Fruit fly (Drosophila melanogaster) whole organism, embryonic: Measurements from ENCODE around the gene neb.

Experiments used
- CG11247 ChIP-seq: fragments of 200-800 bp; sonication (Bioruptor generic); IDR thresholded peaks from 2 replicates; pipeline ENCODE4 v1.3.6; 2022; ENCODE audit warnings: missing biosample characterization, missing genetic modification characterization
- CG1233 ChIP-seq: fragments of 200-800 bp; sonication (Bioruptor generic); optimal IDR thresholded peaks from 4 replicates; lab custom pipeline; 2018; ENCODE audit warnings: missing biosample characterization, mild to moderate bottlenecking, missing genetic modification characterization
- CG14965 ChIP-seq: fragments of 200-800 bp; sonication (Bioruptor generic); optimal IDR thresholded peaks from 2 replicates; lab custom pipeline; 2016; ENCODE audit warnings: missing biosample characterization, missing genetic modification characterization, borderline replicate concordance
- CG15269 ChIP-seq: fragments of 200-800 bp; sonication (Bioruptor generic); optimal IDR thresholded peaks from 2 replicates; lab custom pipeline; 2018; ENCODE audit warnings: missing biosample characterization, mild to moderate bottlenecking, missing genetic modification characterization, moderate library complexity
- CG17359 ChIP-seq: fragments of 200-800 bp; sonication (Bioruptor generic); optimal IDR thresholded peaks from 3 replicates; lab custom pipeline; 2018; ENCODE audit warnings: missing biosample characterization, mild to moderate bottlenecking, missing genetic modification characterization, moderate library complexity
- CG1832 ChIP-seq: fragments of 200-800 bp; sonication (Bioruptor generic); optimal IDR thresholded peaks from 2 replicates; lab custom pipeline; 2017; ENCODE audit warnings: missing biosample characterization, mild to moderate bottlenecking, missing genetic modification characterization, inconsistent platforms
- CG18619 ChIP-seq: fragments of 200-800 bp; sonication (Bioruptor generic); optimal IDR thresholded peaks from 3 replicates; lab custom pipeline; 2017; ENCODE audit warnings: missing biosample characterization, mild to moderate bottlenecking, missing genetic modification characterization
- CG18764 ChIP-seq: fragments of 200-800 bp; sonication (Bioruptor generic); optimal IDR thresholded peaks from 3 replicates; lab custom pipeline; 2016; ENCODE audit warnings: missing biosample characterization, missing genetic modification characterization
- CG2199 ChIP-seq: fragments of 200-800 bp; sonication (Bioruptor generic); IDR thresholded peaks from 3 replicates; pipeline ENCODE4 v1.3.6; 2022; ENCODE audit warnings: missing biosample characterization, missing genetic modification characterization
- CG2712 ChIP-seq: fragments of 200-800 bp; optimal IDR thresholded peaks from 3 replicates; lab custom pipeline; 2019; ENCODE audit warnings: missing biosample characterization, mild to moderate bottlenecking, missing genetic modification characterization, moderate library complexity
- CG30431 ChIP-seq: fragments of 200-800 bp; sonication (Bioruptor generic); optimal IDR thresholded peaks from 2 replicates; lab custom pipeline; 2017; ENCODE audit warnings: missing biosample characterization, missing genetic modification characterization
- CG32767 ChIP-seq: fragments of 200-800 bp; sonication (Bioruptor generic); IDR thresholded peaks from 2 replicates; pipeline ENCODE4 v1.3.6; 2022; ENCODE audit warnings: missing biosample characterization, missing genetic modification characterization
- CG3407 ChIP-seq: fragments of 200-800 bp; sonication (Bioruptor generic); optimal IDR thresholded peaks from 2 replicates; lab custom pipeline; 2018; ENCODE audit warnings: missing biosample characterization, mild to moderate bottlenecking, missing genetic modification characterization
- CG4707 ChIP-seq: fragments of 200-800 bp; sonication (Bioruptor generic); optimal IDR thresholded peaks from 2 replicates; lab custom pipeline; 2018; ENCODE audit warnings: missing biosample characterization, mild to moderate bottlenecking, missing genetic modification characterization, moderate library complexity
- CG4854 ChIP-seq: fragments of 200-800 bp; sonication (Bioruptor generic); optimal IDR thresholded peaks from 2 replicates; lab custom pipeline; 2016; ENCODE audit warnings: missing biosample characterization, missing genetic modification characterization, inconsistent platforms
- CG6765 ChIP-seq: fragments of 200-800 bp; sonication (Bioruptor generic); optimal IDR thresholded peaks from 3 replicates; lab custom pipeline; 2017; ENCODE audit warnings: missing biosample characterization, mild to moderate bottlenecking, missing genetic modification characterization
- CG6791 ChIP-seq: fragments of 200-800 bp; sonication (Bioruptor generic); IDR thresholded peaks from 3 replicates; pipeline ENCODE4 v1.3.6; 2022; ENCODE audit warnings: missing biosample characterization, missing genetic modification characterization; ENCODE audit not compliant: partially characterized antibody
- CG6854 ChIP-seq: fragments of 200-800 bp; sonication (Bioruptor generic); optimal IDR thresholded peaks from 3 replicates; lab custom pipeline; 2017; ENCODE audit warnings: missing biosample characterization, mild to moderate bottlenecking, missing genetic modification characterization
- CG9437 ChIP-seq: fragments of 200-800 bp; sonication (Bioruptor generic); optimal IDR thresholded peaks from 2 replicates; lab custom pipeline; 2018; ENCODE audit warnings: missing biosample characterization, mild to moderate bottlenecking, missing genetic modification characterization
- Dp ChIP-seq: fragments of 200-800 bp; sonication (Bioruptor generic); optimal IDR thresholded peaks from 2 replicates; lab custom pipeline; 2018; ENCODE audit warnings: missing biosample characterization, mild to moderate bottlenecking, missing genetic modification characterization, moderate library complexity
- Dref ChIP-seq: fragments of 200-800 bp; sonication (Bioruptor generic); IDR thresholded peaks from 2 replicates; pipeline ENCODE4 v1.3.6; 2022; ENCODE audit warnings: missing biosample characterization, missing genetic modification characterization
- HmgZ ChIP-seq: fragments of 200-800 bp; sonication (Bioruptor generic); optimal IDR thresholded peaks from 2 replicates; lab custom pipeline; 2018; ENCODE audit warnings: missing biosample characterization, mild to moderate bottlenecking, missing genetic modification characterization
- Hr78 ChIP-seq, 2 experiments: fragments of 200-800 bp in 1 of 2; fragments of >200 bp in 1 of 2; sonication (Bioruptor generic) in 1 of 2; optimal IDR thresholded peaks; 2 replicates each; lab custom pipeline; 2017 to 2019; ENCODE audit warnings: missing biosample characterization in 2 of 2, missing genetic modification characterization in 2 of 2, mild to moderate bottlenecking in 1 of 2, moderate library complexity in 1 of 2
- Hsf ChIP-seq: fragments of 200-800 bp; sonication (Bioruptor generic); optimal IDR thresholded peaks from 3 replicates; lab custom pipeline; 2016; ENCODE audit warnings: missing biosample characterization, missing genetic modification characterization
- NC2α ChIP-seq: fragments of 200-800 bp; sonication (Bioruptor generic); optimal IDR thresholded peaks from 2 replicates; lab custom pipeline; 2016; ENCODE audit warnings: missing biosample characterization, missing genetic modification characterization
- NFAT ChIP-seq: fragments of 200-800 bp; sonication (Bioruptor generic); IDR thresholded peaks from 2 replicates; pipeline ENCODE4 v1.3.6; 2022; ENCODE audit warnings: missing biosample characterization, missing genetic modification characterization
- Oli ChIP-seq: fragments of 200-800 bp; sonication (Bioruptor generic); optimal IDR thresholded peaks from 2 replicates; lab custom pipeline; 2018; ENCODE audit warnings: missing biosample characterization, mild to moderate bottlenecking, missing genetic modification characterization, moderate library complexity
- Pdp1 ChIP-seq, 2 experiments: fragments of 200-800 bp; sonication (Bioruptor generic); optimal IDR thresholded peaks; 3 replicates each; lab custom pipeline; 2016; ENCODE audit warnings: missing biosample characterization in 2 of 2, missing genetic modification characterization in 2 of 2, mild to moderate bottlenecking in 1 of 2, moderate library complexity in 1 of 2
- Trl ChIP-seq, 3 experiments: fragments of >200 bp in 2 of 3; fragments of 200-800 bp in 1 of 3; sonication (Bioruptor generic) in 1 of 3; optimal IDR thresholded peaks; 2 replicates in 1 of 3; 3 replicates in 2 of 3; lab custom pipeline; 2016 to 2017; ENCODE audit warnings: missing biosample characterization in 1 of 3, missing genetic modification characterization in 1 of 3
- ac ChIP-seq: fragments of 200-800 bp; sonication (Bioruptor generic); optimal IDR thresholded peaks from 3 replicates; lab custom pipeline; 2017; ENCODE audit warnings: missing biosample characterization, mild to moderate bottlenecking, missing genetic modification characterization
- bab2 ChIP-seq: fragments of 200-800 bp; sonication (Bioruptor generic); optimal IDR thresholded peaks from 2 replicates; lab custom pipeline; 2016; ENCODE audit warnings: missing biosample characterization, missing genetic modification characterization
- bsh ChIP-seq, 2 experiments: fragments of 200-800 bp; sonication (Bioruptor generic); optimal IDR thresholded peaks; 2 replicates each; lab custom pipeline; 2017 to 2018; ENCODE audit warnings: mild to moderate bottlenecking in 2 of 2, missing biosample characterization in 2 of 2, missing genetic modification characterization in 2 of 2, moderate library complexity in 1 of 2
- cg ChIP-seq: fragments of 200-800 bp; sonication (Bioruptor generic); optimal IDR thresholded peaks from 3 replicates; lab custom pipeline; 2019; ENCODE audit warnings: missing biosample characterization, mild to moderate bottlenecking, missing genetic modification characterization, moderate library complexity
- corto ChIP-seq: fragments of 200-800 bp; sonication (Bioruptor generic); optimal IDR thresholded peaks from 2 replicates; lab custom pipeline; 2016; ENCODE audit warnings: missing biosample characterization, mild to moderate bottlenecking, missing genetic modification characterization, moderate library complexity
- crc ChIP-seq: fragments of 200-800 bp; sonication (Bioruptor generic); optimal IDR thresholded peaks from 2 replicates; lab custom pipeline; 2016; ENCODE audit warnings: missing biosample characterization, missing genetic modification characterization
- dysf ChIP-seq: fragments of 200-800 bp; sonication (Bioruptor generic); IDR thresholded peaks from 3 replicates; pipeline ENCODE4 v1.3.6; 2022; ENCODE audit warnings: missing biosample characterization, missing genetic modification characterization
- gsb ChIP-seq: fragments of 200-800 bp; sonication (Bioruptor generic); IDR thresholded peaks from 2 replicates; pipeline ENCODE4 v1.3.6; 2022; ENCODE audit warnings: missing biosample characterization, missing genetic modification characterization
- ind ChIP-seq: fragments of 200-800 bp; sonication (Bioruptor generic); optimal IDR thresholded peaks from 3 replicates; lab custom pipeline; 2016; ENCODE audit warnings: missing biosample characterization, missing genetic modification characterization
- insv ChIP-seq, 2 experiments: fragments of 200-800 bp; sonication (Bioruptor generic); optimal IDR thresholded peaks; 3 replicates each; lab custom pipeline; 2016 to 2018; ENCODE audit warnings: missing biosample characterization in 2 of 2, missing genetic modification characterization in 2 of 2
- nerfin-1 ChIP-seq: fragments of 200-800 bp; sonication (Bioruptor generic); optimal IDR thresholded peaks from 3 replicates; lab custom pipeline; 2019; ENCODE audit warnings: missing biosample characterization, mild to moderate bottlenecking, missing genetic modification characterization, moderate library complexity
- repo ChIP-seq: fragments of 200-800 bp; sonication (Bioruptor generic); optimal IDR thresholded peaks from 2 replicates; lab custom pipeline; 2016; ENCODE audit warnings: missing biosample characterization, missing genetic modification characterization
- ro ChIP-seq: fragments of 200-800 bp; sonication (Bioruptor generic); IDR thresholded peaks from 2 replicates; pipeline ENCODE4 v1.3.6; 2022; ENCODE audit warnings: missing biosample characterization, missing genetic modification characterization
- schlank ChIP-seq: fragments of 200-800 bp; sonication (Bioruptor generic); optimal IDR thresholded peaks from 2 replicates; lab custom pipeline; 2018; ENCODE audit warnings: missing biosample characterization, mild to moderate bottlenecking, missing genetic modification characterization
- sob ChIP-seq: fragments of 200-800 bp; sonication (Bioruptor generic); IDR thresholded peaks from 2 replicates; pipeline ENCODE4 v1.3.6; 2022; ENCODE audit warnings: missing biosample characterization, missing genetic modification characterization
- tio ChIP-seq: fragments of 200-800 bp; sonication (Bioruptor generic); optimal IDR thresholded peaks from 2 replicates; lab custom pipeline; 2017; ENCODE audit warnings: missing biosample characterization, missing genetic modification characterization, inconsistent platforms
- tx ChIP-seq: fragments of 200-800 bp; sonication (Bioruptor generic); optimal IDR thresholded peaks from 2 replicates; lab custom pipeline; 2016; ENCODE audit warnings: missing biosample characterization, missing genetic modification characterization
- wor ChIP-seq: fragments of 200-800 bp; sonication (Bioruptor generic); IDR thresholded peaks from 2 replicates; pipeline ENCODE4 v1.3.6; 2022; ENCODE audit warnings: missing biosample characterization, missing genetic modification characterization
- zen2 ChIP-seq: fragments of 200-800 bp; sonication (Bioruptor generic); IDR thresholded peaks from 3 replicates; pipeline ENCODE4 v1.3.6; 2022; ENCODE audit warnings: missing biosample characterization, missing genetic modification characterization; ENCODE audit not compliant: partially characterized antibody

neb gene

DNA sequence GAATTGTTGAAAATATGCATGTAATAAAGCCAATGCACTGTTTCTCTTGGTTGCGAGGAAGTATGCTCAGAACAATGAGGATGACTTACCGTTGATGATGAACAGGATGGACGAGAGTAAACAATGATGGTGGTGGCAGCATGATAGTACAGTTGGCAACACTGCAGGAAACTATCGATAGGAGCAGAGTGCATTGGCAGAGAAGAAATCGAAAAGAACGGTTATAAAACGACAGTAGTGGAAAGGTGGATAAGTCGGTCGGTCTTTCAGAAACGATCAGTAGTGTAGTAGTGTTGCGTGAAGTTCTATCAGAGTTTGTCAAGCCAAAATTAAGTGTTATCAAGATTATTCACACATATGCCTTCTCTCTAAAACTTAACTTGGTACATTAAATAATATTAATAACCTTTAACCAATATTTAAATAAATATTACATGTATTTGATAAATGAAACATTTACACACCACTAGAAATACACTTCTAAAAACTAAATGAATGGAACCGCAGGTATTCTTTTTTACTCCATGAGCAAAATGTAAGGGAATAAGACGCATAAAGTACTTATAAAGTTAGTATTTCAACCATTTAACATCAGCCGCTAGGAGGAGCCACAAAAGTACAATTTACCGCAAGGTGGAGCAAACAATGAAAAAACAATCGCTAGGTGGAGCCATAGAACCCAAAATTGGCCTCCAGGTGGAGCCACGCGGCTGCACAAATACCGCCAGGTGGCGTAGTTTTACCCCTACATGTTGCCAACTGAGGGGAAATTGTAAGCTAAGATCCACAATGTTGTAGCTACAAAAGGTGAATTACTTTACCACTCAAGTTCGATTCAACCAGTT, 45.1 kb downstream of the neb start (continued):
- TF ChIP-seq tx: peak; percentile 87
- TF ChIP-seq HmgZ: peak; percentile 66
- TF ChIP-seq CG11247 (GFP tag; lab: Robert Waterston, UW): peak; percentile 98
- peak; percentile 79 for TF ChIP-seq CG6791 (GFP tag; lab: Robert Waterston, UW)
- TF ChIP-seq CG6854 (GFP tag; lab: Kevin White, UChicago): no peak
- peak; percentile 96 for TF ChIP-seq Hsf (GFP tag; lab: Kevin White, UChicago)
- TF ChIP-seq CG1832: no peak
- TF ChIP-seq CG4854 (GFP tag; lab: Kevin White, UChicago): peak; percentile 62
- TF ChIP-seq bsh (GFP tag; optimal IDR thresholded peaks at IDR 0.05; lab: Kevin White, UChicago): peak; percentile 21 to 70
- peak; percentile 57 for TF ChIP-seq Oli (tag; lab: Kevin White, UChicago)
- peak; percentile 74 for TF ChIP-seq NC2α (GFP tag; lab: Kevin White, UChicago)
- TF ChIP-seq CG2712 (tag; lab: Kevin White, UChicago): peak; percentile 80
- TF ChIP-seq CG4707 (GFP tag; lab: Kevin White, UChicago): peak; percentile 41
- peak; percentile 91 for TF ChIP-seq sob
- no peak for TF ChIP-seq nerfin-1 (tag; lab: Kevin White, UChicago)
- peak; percentile 78 for TF ChIP-seq CG18619 (GFP tag; lab: Kevin White, UChicago)
- TF ChIP-seq CG30431 (GFP tag; lab: Kevin White, UChicago): peak; percentile 91
- peak; percentile 94 for TF ChIP-seq CG2199
- TF ChIP-seq CG6765 (GFP tag; lab: Kevin White, UChicago): no peak
- peak; percentile 50 for TF ChIP-seq CG14965 (GFP tag; lab: Kevin White, UChicago)
- TF ChIP-seq ind: peak; percentile 90
- TF ChIP-seq CG32767 (GFP tag; lab: Robert Waterston, UW): no peak
- peak; percentile 68 for TF ChIP-seq CG9437
- no peak for TF ChIP-seq Hr78 (GFP tag; optimal IDR thresholded peaks at IDR 0.05; lab: Kevin White, UChicago)
- TF ChIP-seq wor (GFP tag; lab: Robert Waterston, UW): peak; percentile 73
- TF ChIP-seq ac (GFP tag; lab: Kevin White, UChicago): peak; percentile 0
- TF ChIP-seq CG3407 (GFP tag; lab: Kevin White, UChicago): peak; percentile 68
- peak; percentile 80 for TF ChIP-seq gsb (GFP tag; lab: Robert Waterston, UW)
- peak; percentile 86 for TF ChIP-seq ro
- TF ChIP-seq CG15269 (tag; lab: Kevin White, UChicago): peak; percentile 57
- TF ChIP-seq cg (GFP tag; lab: Kevin White, UChicago): no peak
- peak; percentile 21 for TF ChIP-seq schlank (tag; lab: Kevin White, UChicago)
- TF ChIP-seq corto (GFP tag; lab: Kevin White, UChicago): no peak
- TF ChIP-seq NFAT: peak; percentile 99
- peak; percentile 81 for TF ChIP-seq CG17359 (tag; lab: Kevin White, UChicago)
- TF ChIP-seq crc: peak; percentile 61
- TF ChIP-seq tio (GFP tag; lab: Kevin White, UChicago): peak; percentile 76
- TF ChIP-seq dysf (GFP tag; lab: Robert Waterston, UW): peak; percentile 93
- peak; percentile 56 for TF ChIP-seq Dref (GFP tag; lab: Robert Waterston, UW)
- peak; percentile 71 for TF ChIP-seq CG1233 (GFP tag; lab: Kevin White, UChicago)
- peak; percentile 97 for TF ChIP-seq bab2 (GFP tag; lab: Kevin White, UChicago)
- no peak for TF ChIP-seq Trl (optimal IDR thresholded peaks at IDR 0.05; lab: Kevin White, UChicago)
- peak; percentile 97 for TF ChIP-seq Trl (GFP tag; optimal IDR thresholded peaks at IDR 0.05; lab: Kevin White, UChicago)
- peak; percentile 56; the same call in 2 of the 3 replicates for TF ChIP-seq zen2
- TF ChIP-seq Pdp1 (GFP tag; optimal IDR thresholded peaks at IDR 0.05; lab: Kevin White, UChicago): peak; percentile 82 to 92
- TF ChIP-seq insv (GFP tag; optimal IDR thresholded peaks at IDR 0.05; lab: Kevin White, UChicago): no peak
- peak; percentile 86 for TF ChIP-seq repo (GFP tag; lab: Kevin White, UChicago)
- TF ChIP-seq CG18764 (GFP tag; lab: Kevin White, UChicago): peak; percentile 82
- TF ChIP-seq Dp (GFP tag; lab: Kevin White, UChicago): peak; percentile 16
